Fruit fly (Drosophila melanogaster) S2 (cell line): ENCODE data around the gene beta-Man.

ENCODE experiments used
- CG8478 ChIP-seq: fragments of >200 bp; optimal IDR thresholded peaks from 2 replicates; lab custom pipeline; 2018
- CTCF ChIP-seq, 2 experiments: fragments of >200 bp; optimal IDR thresholded peaks; 2 replicates each; lab custom pipeline; 2018

DNA sequence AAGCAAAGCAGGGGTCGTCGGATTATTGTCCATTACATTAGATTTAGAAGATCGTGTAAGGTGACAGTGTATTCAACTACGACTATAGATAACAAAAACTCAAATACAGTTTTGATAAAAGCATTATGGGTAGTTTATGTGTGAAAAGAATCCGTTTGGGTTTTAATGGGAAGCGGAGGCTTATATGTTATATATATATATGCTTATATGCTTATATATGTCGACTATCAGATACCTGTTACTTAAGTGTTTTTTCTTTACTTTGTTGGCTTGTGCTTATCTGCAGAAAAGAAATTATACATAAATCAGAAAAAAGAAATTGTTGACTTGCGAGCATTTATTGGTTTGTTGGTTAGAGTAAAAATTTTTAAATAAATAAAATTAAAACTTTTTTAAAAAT is 55.9 kb downstream of the beta-Man start, which contains the start of gene CG14644:
- TF ChIP-seq CG8478 (lab: Kevin White, UChicago) (no peak), CTCF (optimal IDR thresholded peaks at IDR 0.05; lab: Kevin White, UChicago) (no peak)
